Worm (Caenorhabditis elegans) whole organism, L4 larva: ENCODE measurements around the gene C29A12.6.

Source experiments
- R02D3.7 ChIP-seq: fragments of 150-350 bp; sonication (generic microtip); optimal IDR thresholded peaks from 3 replicates; lab custom pipeline; 2014; ENCODE audit warnings: missing biosample characterization, missing genetic modification characterization
- daf-12 ChIP-seq: fragments of 150-350 bp; optimal IDR thresholded peaks from 2 replicates; lab custom pipeline; 2014; ENCODE audit warnings: missing biosample characterization, missing genetic modification reagents, missing genetic modification characterization
- daf-8 ChIP-seq: fragments of 200-800 bp; sonication (Bioruptor generic); IDR thresholded peaks from 2 replicates; pipeline ENCODE4 v1.3.6; 2022; ENCODE audit warnings: missing genetic modification characterization, missing compliant biosample characterization
- dve-1 ChIP-seq: sonication (generic microtip); optimal IDR thresholded peaks from 2 replicates; lab custom pipeline; 2017; ENCODE audit warnings: antibody characterized with exemption, mild to moderate bottlenecking, missing genetic modification characterization, missing compliant biosample characterization; ENCODE audit not compliant: insufficient read depth
- fos-1 ChIP-seq: fragments of 150-350 bp; optimal IDR thresholded peaks from 2 replicates; lab custom pipeline; 2014; ENCODE audit warnings: missing biosample characterization, missing genetic modification characterization
- lin-15B ChIP-seq: fragments of 150-350 bp; sonication (generic microtip); optimal IDR thresholded peaks from 3 replicates; lab custom pipeline; 2014; ENCODE audit warnings: missing biosample characterization, missing genetic modification characterization
- lin-39 ChIP-seq: fragments of 150-350 bp; optimal IDR thresholded peaks from 2 replicates; lab custom pipeline; 2014; ENCODE audit warnings: missing biosample characterization, missing genetic modification reagents, missing genetic modification characterization
- mdl-1 ChIP-seq, 2 experiments: fragments of 150-350 bp in 1 of 2; sonication (generic microtip) in 1 of 2; optimal IDR thresholded peaks; 2 replicates each; lab custom pipeline; 2014 to 2017; ENCODE audit warnings: missing biosample characterization in 2 of 2, missing genetic modification characterization in 2 of 2
- nhr-28 ChIP-seq: fragments of 150-350 bp; optimal IDR thresholded peaks from 2 replicates; lab custom pipeline; 2014; ENCODE audit warnings: missing biosample characterization, missing genetic modification characterization
- unc-130 ChIP-seq: sonication (generic microtip); optimal IDR thresholded peaks from 2 replicates; lab custom pipeline; 2016; ENCODE audit warnings: missing genetic modification reagents, missing genetic modification characterization, missing compliant biosample characterization
- ztf-11 ChIP-seq: fragments of 150-350 bp; optimal IDR thresholded peaks from 2 replicates; lab custom pipeline; 2014; ENCODE audit warnings: missing biosample characterization, missing genetic modification characterization

ce11 chrV:10867586-10867985, 20.6 kb downstream of the C29A12.6 start:
- no peak for TF ChIP-seq ztf-11
- TF ChIP-seq dve-1: peak; percentile 38
- peak; percentile 38 for TF ChIP-seq nhr-28 (tag; lab: Kevin White, UChicago)
- no peak for TF ChIP-seq fos-1 (tag; lab: Kevin White, UChicago)
- TF ChIP-seq R02D3.7 (tag; lab: Kevin White, UChicago): no peak
- peak in 1 of 2 experiments; percentile 64 for TF ChIP-seq mdl-1 (tag; optimal IDR thresholded peaks at IDR 0.05; lab: Kevin White, UChicago)
- no peak for TF ChIP-seq daf-12 (tag; lab: Kevin White, UChicago)
- no peak for TF ChIP-seq lin-15B (tag; lab: Kevin White, UChicago)
- TF ChIP-seq lin-39: no peak
- no peak for TF ChIP-seq unc-130 (GFP tag; lab: Kevin White, UChicago)
- TF ChIP-seq daf-8 (GFP tag; lab: Robert Waterston, UW): no peak
